Worm (Caenorhabditis elegans): Measurements from ENCODE around the gene F17C8.9.

Gene F17C8.9

ce11 chrIII:4754001-4754561 is 19.9 kb downstream of the F17C8.9 start, which contains the start of the genes rps-0 and rbg-3 (continued):
- no peak for TF ChIP-seq ztf-6 (GFP tag; IDR thresholded peaks at IDR 0.05)
- TF ChIP-seq F39B2.1 (GFP tag; IDR thresholded peaks at IDR 0.05) = no peak
- TF ChIP-seq cebp-2 (GFP tag; IDR thresholded peaks at IDR 0.05) = no peak
- TF ChIP-seq madf-6 (GFP tag; IDR thresholded peaks at IDR 0.05) = peak; percentile 82
- peak; percentile 89 for TF ChIP-seq lin-54 (GFP tag; optimal IDR thresholded peaks at IDR 0.05)
- no peak for TF ChIP-seq unc-62 (GFP tag; optimal IDR thresholded peaks at IDR 0.05)
- TF ChIP-seq nhr-80 (tag; optimal IDR thresholded peaks at IDR 0.05) = peak; percentile 37
- peak; percentile 58; the same call in 1 of the 2 replicates for TF ChIP-seq Y53G8AR.9 (GFP tag; conservative IDR thresholded peaks at IDR 0.05)
- TF ChIP-seq nhr-90 (tag; optimal IDR thresholded peaks at IDR 0.05) = no peak
- TF ChIP-seq mxl-1 (tag; optimal IDR thresholded peaks at IDR 0.05) = no peak
- TF ChIP-seq mes-4 (tag; optimal IDR thresholded peaks at IDR 0.05) = no peak
- no peak for TF ChIP-seq nfya-1 (tag; optimal IDR thresholded peaks at IDR 0.05; ENCODE audit: borderline replicate concordance, insufficient read depth)
- peak; percentile 41 for TF ChIP-seq ekl-4 (GFP tag; IDR thresholded peaks at IDR 0.05)
- TF ChIP-seq dpl-1 (GFP tag; optimal IDR thresholded peaks at IDR 0.05) = peak; percentile 75
- TF ChIP-seq F10E7.11 (tag; optimal IDR thresholded peaks at IDR 0.05) = no peak
- no peak for TF ChIP-seq ztf-3 (GFP tag; optimal IDR thresholded peaks at IDR 0.05)
- TF ChIP-seq T26A5.8 (tag; optimal IDR thresholded peaks at IDR 0.05) = no peak
- TF ChIP-seq attf-5 (GFP tag; optimal IDR thresholded peaks at IDR 0.05) = peak; percentile 93
- no peak for TF ChIP-seq ama-1 (optimal IDR thresholded peaks at IDR 0.05)
- no peak for TF ChIP-seq ama-1 (GFP tag; optimal IDR thresholded peaks at IDR 0.05)
- no peak for TF ChIP-seq mel-28 (tag; optimal IDR thresholded peaks at IDR 0.05; ENCODE audit: borderline replicate concordance)
- TF ChIP-seq him-1 (tag; optimal IDR thresholded peaks at IDR 0.05) = peak; percentile 40
- no peak for TF ChIP-seq lin-26 (GFP tag; IDR thresholded peaks at IDR 0.05)
- no peak for TF ChIP-seq F55B11.4 (tag; optimal IDR thresholded peaks at IDR 0.05; ENCODE audit: borderline replicate concordance, insufficient read depth)
- TF ChIP-seq unc-130 (GFP tag; optimal IDR thresholded peaks at IDR 0.05) = peak; percentile 44
- TF ChIP-seq ZK185.1 (tag; optimal IDR thresholded peaks at IDR 0.05; ENCODE audit: poor library complexity, severe bottlenecking) = peak; percentile 86
- TF ChIP-seq madf-10 (tag; optimal IDR thresholded peaks at IDR 0.05) = peak; percentile 77
- TF ChIP-seq chd-7 (tag; optimal IDR thresholded peaks at IDR 0.05) = no peak
- no peak for TF ChIP-seq T07F8.4 (tag; optimal IDR thresholded peaks at IDR 0.05)
- TF ChIP-seq bed-2 (GFP tag; IDR thresholded peaks at IDR 0.05) = no peak
- TF ChIP-seq egrh-3 (GFP tag; IDR thresholded peaks at IDR 0.05) = no peak
- no peak for TF ChIP-seq F57C9.4 (tag; optimal IDR thresholded peaks at IDR 0.05)
- no peak for TF ChIP-seq nhr-179 (tag; optimal IDR thresholded peaks at IDR 0.05)
- no peak for TF ChIP-seq nfya-2 (GFP tag; IDR thresholded peaks at IDR 0.05)
- TF ChIP-seq cebp-1 (GFP tag; IDR thresholded peaks at IDR 0.05) = no peak
- peak; percentile 80 for TF ChIP-seq cebp-1 (tag; optimal IDR thresholded peaks at IDR 0.05)
- TF ChIP-seq D2030.7 (GFP tag; IDR thresholded peaks at IDR 0.05) = peak; percentile 79
- no peak for TF ChIP-seq egl-18 (GFP tag; IDR thresholded peaks at IDR 0.05)
- no peak for TF ChIP-seq sdz-38 (tag; optimal IDR thresholded peaks at IDR 0.05)
- TF ChIP-seq rcor-1 (GFP tag; IDR thresholded peaks at IDR 0.05) = peak; percentile 80
- peak; percentile 99 for TF ChIP-seq F33H1.4 (GFP tag; IDR thresholded peaks at IDR 0.05)
- TF ChIP-seq ets-4 (GFP tag; optimal IDR thresholded peaks at IDR 0.05) = no peak
- peak; percentile 91 for TF ChIP-seq snpc-3.4 (tag; optimal IDR thresholded peaks at IDR 0.05)
- TF ChIP-seq egl-44 (GFP tag; IDR thresholded peaks at IDR 0.05) = no peak
- peak; percentile 48; the same call in 1 of the 2 replicates for TF ChIP-seq attf-3 (GFP tag; conservative IDR thresholded peaks at IDR 0.05)
- no peak; the same call in 1 of the 2 replicates for TF ChIP-seq C06A6.2 (GFP tag; conservative IDR thresholded peaks at IDR 0.05)
- no peak for TF ChIP-seq hrde-1 (tag; optimal IDR thresholded peaks at IDR 0.05; ENCODE audit: borderline replicate concordance)
- TF ChIP-seq mcd-1 (GFP tag; IDR thresholded peaks at IDR 0.05) = peak; percentile 83
- TF ChIP-seq Y56A3A.18 (GFP tag; IDR thresholded peaks at IDR 0.05) = no peak
- no peak for TF ChIP-seq aptf-2 (GFP tag; conservative IDR thresholded peaks at IDR 0.05)

Data from whole organism, young adult.